Fruit fly (Drosophila melanogaster) whole organism, embryonic: ENCODE measurements around the gene ppk17.

Experiments
- Abd-B ChIP-seq: fragments of 200-800 bp; sonication (Bioruptor generic); optimal IDR thresholded peaks from 2 replicates; lab custom pipeline; 2018; ENCODE audit warnings: missing biosample characterization, mild to moderate bottlenecking, missing genetic modification characterization, moderate library complexity
- Adf1 ChIP-seq: fragments of 200-800 bp; sonication (Bioruptor generic); IDR thresholded peaks from 2 replicates; pipeline ENCODE4 v1.3.6; 2022; ENCODE audit warnings: missing biosample characterization, missing genetic modification characterization
- Aef1 ChIP-seq: fragments of 200-800 bp; sonication (Bioruptor generic); IDR thresholded peaks from 3 replicates; pipeline ENCODE4 v1.3.6; 2022; ENCODE audit warnings: missing biosample characterization, missing genetic modification characterization
- CG10321 ChIP-seq: fragments of 200-800 bp; sonication (Bioruptor generic); IDR thresholded peaks from 2 replicates; pipeline ENCODE4 v1.3.6; 2022; ENCODE audit warnings: missing biosample characterization, missing genetic modification characterization
- CG10366 ChIP-seq: fragments of 200-800 bp; sonication (Bioruptor generic); IDR thresholded peaks from 2 replicates; pipeline ENCODE4 v1.3.6; 2022; ENCODE audit warnings: missing biosample characterization, missing genetic modification characterization
- CG10979 ChIP-seq: fragments of 200-800 bp; sonication (Bioruptor generic); optimal IDR thresholded peaks from 2 replicates; lab custom pipeline; 2018; ENCODE audit warnings: missing biosample characterization, mild to moderate bottlenecking, missing genetic modification characterization, moderate library complexity
- CG11247 ChIP-seq: fragments of 200-800 bp; sonication (Bioruptor generic); IDR thresholded peaks from 2 replicates; pipeline ENCODE4 v1.3.6; 2022; ENCODE audit warnings: missing biosample characterization, missing genetic modification characterization
- CG12104 ChIP-seq: fragments of 200-800 bp; sonication (Bioruptor generic); optimal IDR thresholded peaks from 3 replicates; lab custom pipeline; 2016; ENCODE audit warnings: missing biosample characterization, missing genetic modification characterization
- CG14050 ChIP-seq: fragments of 200-800 bp; sonication (Bioruptor generic); IDR thresholded peaks from 3 replicates; pipeline ENCODE4 v1.3.6; 2022; ENCODE audit warnings: missing biosample characterization, missing genetic modification characterization
- CG14667 ChIP-seq: fragments of 200-800 bp; sonication (Bioruptor generic); IDR thresholded peaks from 2 replicates; pipeline ENCODE4 v1.3.6; 2022; ENCODE audit warnings: missing biosample characterization, missing genetic modification characterization
- CG15073 ChIP-seq: fragments of 200-800 bp; sonication (Bioruptor generic); optimal IDR thresholded peaks from 2 replicates; lab custom pipeline; 2016; ENCODE audit warnings: missing biosample characterization, missing genetic modification characterization
- CG15601 ChIP-seq: fragments of 200-800 bp; sonication (Bioruptor generic); optimal IDR thresholded peaks from 3 replicates; lab custom pipeline; 2019; ENCODE audit warnings: missing biosample characterization, mild to moderate bottlenecking, missing genetic modification characterization, moderate library complexity
- CG1647 ChIP-seq: fragments of 200-800 bp; sonication (Bioruptor generic); optimal IDR thresholded peaks from 3 replicates; lab custom pipeline; 2016; ENCODE audit warnings: missing biosample characterization, missing genetic modification characterization
- CG18619 ChIP-seq: fragments of 200-800 bp; sonication (Bioruptor generic); optimal IDR thresholded peaks from 3 replicates; lab custom pipeline; 2017; ENCODE audit warnings: missing biosample characterization, mild to moderate bottlenecking, missing genetic modification characterization
- CG2889 ChIP-seq: fragments of 200-800 bp; sonication (Bioruptor generic); IDR thresholded peaks from 3 replicates; pipeline ENCODE4 v1.3.6; 2022; ENCODE audit warnings: missing biosample characterization, missing genetic modification characterization
- CG42726 ChIP-seq: fragments of 200-800 bp; sonication (Bioruptor generic); IDR thresholded peaks from 2 replicates; pipeline ENCODE4 v1.3.6; 2022; ENCODE audit warnings: missing biosample characterization, missing genetic modification characterization; ENCODE audit not compliant: partially characterized antibody
- CG4730 ChIP-seq: fragments of 200-800 bp; sonication (Bioruptor generic); IDR thresholded peaks from 2 replicates; pipeline ENCODE4 v1.3.6; 2022; ENCODE audit warnings: missing biosample characterization, missing genetic modification characterization
- CG6254 ChIP-seq: fragments of 200-800 bp; sonication (Bioruptor generic); optimal IDR thresholded peaks from 3 replicates; lab custom pipeline; 2017; ENCODE audit warnings: mild to moderate bottlenecking, missing biosample characterization, missing genetic modification reagents, missing genetic modification characterization
- CG7556 ChIP-seq: fragments of 200-800 bp; sonication (Bioruptor generic); optimal IDR thresholded peaks from 2 replicates; lab custom pipeline; 2017; ENCODE audit warnings: missing biosample characterization, mild to moderate bottlenecking, missing genetic modification characterization
- CG7839 ChIP-seq: fragments of 200-800 bp; sonication (Bioruptor generic); optimal IDR thresholded peaks from 3 replicates; lab custom pipeline; 2018; ENCODE audit warnings: missing biosample characterization, mild to moderate bottlenecking, missing genetic modification characterization, moderate library complexity
- CG8290 ChIP-seq, 3 experiments: fragments of 200-800 bp; sonication (Bioruptor generic); optimal IDR thresholded peaks; 2 replicates each; lab custom pipeline; 2016 to 2019; ENCODE audit warnings: missing biosample characterization in 3 of 3, missing genetic modification characterization in 3 of 3, mild to moderate bottlenecking in 2 of 3, moderate library complexity in 1 of 3
- CG9876 ChIP-seq: fragments of 200-800 bp; sonication (Bioruptor generic); optimal IDR thresholded peaks from 2 replicates; lab custom pipeline; 2016; ENCODE audit warnings: missing biosample characterization, missing genetic modification characterization
- D19A ChIP-seq: fragments of 200-800 bp; optimal IDR thresholded peaks from 3 replicates; lab custom pipeline; 2019; ENCODE audit warnings: missing biosample characterization, mild to moderate bottlenecking, missing genetic modification characterization, moderate library complexity
- Dad ChIP-seq: fragments of 200-800 bp; sonication (Bioruptor generic); optimal IDR thresholded peaks from 3 replicates; lab custom pipeline; 2016; ENCODE audit warnings: missing biosample characterization, missing genetic modification characterization
- E2f2 ChIP-seq: fragments of 200-800 bp; sonication (Bioruptor generic); IDR thresholded peaks from 2 replicates; pipeline ENCODE4 v1.3.6; 2022; ENCODE audit warnings: missing biosample characterization, missing genetic modification characterization
- HmgZ ChIP-seq: fragments of 200-800 bp; sonication (Bioruptor generic); optimal IDR thresholded peaks from 2 replicates; lab custom pipeline; 2018; ENCODE audit warnings: missing biosample characterization, mild to moderate bottlenecking, missing genetic modification characterization
- Myb ChIP-seq: fragments of 200-800 bp; sonication (Bioruptor generic); optimal IDR thresholded peaks from 2 replicates; lab custom pipeline; 2016; ENCODE audit warnings: missing biosample characterization, missing genetic modification characterization
- NFAT ChIP-seq: fragments of 200-800 bp; sonication (Bioruptor generic); IDR thresholded peaks from 2 replicates; pipeline ENCODE4 v1.3.6; 2022; ENCODE audit warnings: missing biosample characterization, missing genetic modification characterization
- Oli ChIP-seq: fragments of 200-800 bp; sonication (Bioruptor generic); optimal IDR thresholded peaks from 2 replicates; lab custom pipeline; 2018; ENCODE audit warnings: missing biosample characterization, mild to moderate bottlenecking, missing genetic modification characterization, moderate library complexity
- Sox100B ChIP-seq: fragments of 200-800 bp; sonication (Bioruptor generic); optimal IDR thresholded peaks from 3 replicates; lab custom pipeline; 2018; ENCODE audit warnings: missing biosample characterization, mild to moderate bottlenecking, missing genetic modification characterization
- az2 ChIP-seq: fragments of 200-800 bp; sonication (Bioruptor generic); optimal IDR thresholded peaks from 3 replicates; lab custom pipeline; 2016; ENCODE audit warnings: missing biosample characterization, missing genetic modification characterization
- bsh ChIP-seq, 2 experiments: fragments of 200-800 bp; sonication (Bioruptor generic); optimal IDR thresholded peaks; 2 replicates each; lab custom pipeline; 2017 to 2018; ENCODE audit warnings: mild to moderate bottlenecking in 2 of 2, missing biosample characterization in 2 of 2, missing genetic modification characterization in 2 of 2, moderate library complexity in 1 of 2
- cato ChIP-seq: fragments of 200-800 bp; sonication (Bioruptor generic); optimal IDR thresholded peaks from 2 replicates; lab custom pipeline; 2016; ENCODE audit warnings: missing biosample characterization, missing genetic modification characterization, borderline replicate concordance
- crp ChIP-seq, 2 experiments: fragments of 200-800 bp; sonication (Bioruptor generic); optimal IDR thresholded peaks; 2 replicates in 1 of 2; 3 replicates in 1 of 2; lab custom pipeline; 2017; ENCODE audit warnings: missing biosample characterization in 2 of 2, missing genetic modification characterization in 2 of 2, mild to moderate bottlenecking in 1 of 2, moderate library complexity in 1 of 2
- da ChIP-seq: fragments of 200-800 bp; sonication (Bioruptor generic); optimal IDR thresholded peaks from 2 replicates; lab custom pipeline; 2016; ENCODE audit warnings: missing biosample characterization, missing genetic modification characterization
- ems ChIP-seq: fragments of 200-800 bp; sonication (Bioruptor generic); optimal IDR thresholded peaks from 3 replicates; lab custom pipeline; 2016; ENCODE audit warnings: missing biosample characterization, missing genetic modification characterization
- gce ChIP-seq: fragments of 200-800 bp; sonication (Bioruptor generic); IDR thresholded peaks from 3 replicates; pipeline ENCODE4 v1.3.6; 2022; ENCODE audit warnings: missing biosample characterization, missing genetic modification characterization
- grn ChIP-seq: fragments of 200-800 bp; sonication (Bioruptor generic); optimal IDR thresholded peaks from 3 replicates; lab custom pipeline; 2017; ENCODE audit warnings: missing biosample characterization, missing genetic modification characterization
- her ChIP-seq: fragments of 200-800 bp; sonication (Bioruptor generic); optimal IDR thresholded peaks from 2 replicates; lab custom pipeline; 2016; ENCODE audit warnings: missing biosample characterization, missing genetic modification characterization
- oc ChIP-seq: fragments of 200-800 bp; sonication (Bioruptor generic); optimal IDR thresholded peaks from 2 replicates; lab custom pipeline; 2018; ENCODE audit warnings: missing biosample characterization, mild to moderate bottlenecking, missing genetic modification characterization, moderate library complexity
- org-1 ChIP-seq: fragments of 200-800 bp; sonication (Bioruptor generic); optimal IDR thresholded peaks from 2 replicates; lab custom pipeline; 2017; ENCODE audit warnings: missing biosample characterization, missing genetic modification characterization
- pros ChIP-seq: fragments of 200-800 bp; sonication (Bioruptor generic); optimal IDR thresholded peaks from 3 replicates; lab custom pipeline; 2019; ENCODE audit warnings: missing biosample characterization, mild to moderate bottlenecking, missing genetic modification characterization, moderate library complexity
- pum ChIP-seq: fragments of 200-800 bp; sonication (Bioruptor generic); optimal IDR thresholded peaks from 2 replicates; lab custom pipeline; 2016; ENCODE audit warnings: missing biosample characterization, missing genetic modification characterization
- row ChIP-seq: fragments of 200-800 bp; sonication (Bioruptor generic); IDR thresholded peaks from 3 replicates; pipeline ENCODE4 v1.3.6; 2022; ENCODE audit warnings: missing biosample characterization, missing genetic modification characterization
- sens ChIP-seq: fragments of 200-800 bp; sonication (Bioruptor generic); peaks from one replicate; lab custom pipeline; 2016; ENCODE audit warnings: missing biosample characterization, missing genetic modification characterization
- seq ChIP-seq: fragments of 200-800 bp; sonication (Bioruptor generic); IDR thresholded peaks from 2 replicates; pipeline ENCODE4 v1.3.6; 2022; ENCODE audit warnings: missing biosample characterization, missing genetic modification characterization
- shn ChIP-seq: fragments of 200-800 bp; sonication (Bioruptor generic); optimal IDR thresholded peaks from 3 replicates; lab custom pipeline; 2016; ENCODE audit warnings: missing biosample characterization, missing genetic modification characterization
- slou ChIP-seq: fragments of 200-800 bp; sonication (Bioruptor generic); optimal IDR thresholded peaks from 3 replicates; lab custom pipeline; 2016; ENCODE audit warnings: missing biosample characterization, missing genetic modification characterization
- sr ChIP-seq: fragments of 200-800 bp; sonication (Bioruptor generic); IDR thresholded peaks from 3 replicates; pipeline ENCODE4 v1.3.6; 2022; ENCODE audit warnings: missing biosample characterization, missing genetic modification characterization
- ssp ChIP-seq: fragments of 200-800 bp; sonication (Bioruptor generic); IDR thresholded peaks from 2 replicates; pipeline ENCODE4 v1.3.6; 2022; ENCODE audit warnings: missing biosample characterization, missing genetic modification characterization
- vvl ChIP-seq: fragments of 200-800 bp; sonication (Bioruptor generic); IDR thresholded peaks from 2 replicates; pipeline ENCODE4 v1.3.6; 2022; ENCODE audit warnings: missing biosample characterization, missing genetic modification characterization
- zfh1 ChIP-seq: fragments of 200-800 bp; sonication (Bioruptor generic); IDR thresholded peaks from 3 replicates; pipeline ENCODE4 v1.3.6; 2022; ENCODE audit warnings: missing biosample characterization, missing genetic modification characterization

The ppk17 gene

dm6 chr2L:16709693-16710092 is 50.7 kb downstream of the ppk17 start (continued):
- TF ChIP-seq vvl (GFP tag; lab: Robert Waterston, UW) (peak; percentile 86), org-1 (GFP tag; lab: Kevin White, UChicago) (peak; percentile 67), row (GFP tag; lab: Robert Waterston, UW) (peak; percentile 91), CG7556 (peak; percentile 74), oc (tag; lab: Kevin White, UChicago) (peak; percentile 66), CG6254 (GFP tag; lab: Kevin White, UChicago) (no peak), CG42726 (no peak), da (GFP tag; lab: Kevin White, UChicago) (no peak), CG7839 (tag; lab: Kevin White, UChicago) (peak; percentile 85), CG10979 (tag; lab: Kevin White, UChicago) (peak; percentile 50), E2f2 (GFP tag; lab: Robert Waterston, UW) (peak; percentile 58; the same call in 1 of the 2 replicates), bsh (GFP tag; optimal IDR thresholded peaks at IDR 0.05; lab: Kevin White, UChicago) (peak in 1 of 2 experiments; percentile 88), Adf1 (GFP tag; lab: Robert Waterston, UW) (peak; percentile 42; the same call in 1 of the 2 replicates), shn (GFP tag; lab: Kevin White, UChicago) (no peak), HmgZ (peak; percentile 24), Oli (tag; lab: Kevin White, UChicago) (peak; percentile 79), CG14667 (no peak), Sox100B (GFP tag; lab: Kevin White, UChicago) (peak; percentile 3), ssp (GFP tag; lab: Robert Waterston, UW) (peak; percentile 56), CG15073 (GFP tag; lab: Kevin White, UChicago) (no peak), zfh1 (GFP tag; lab: Robert Waterston, UW) (peak; percentile 80), CG4730 (GFP tag; lab: Robert Waterston, UW) (no peak), CG9876 (no peak), crp (GFP tag; optimal IDR thresholded peaks at IDR 0.05; lab: Kevin White, UChicago) (no peak), gce (GFP tag; lab: Robert Waterston, UW) (no peak), CG2889 (GFP tag; lab: Robert Waterston, UW) (0 out of 3 replicates have a peak, but pooled peaks have one; percentile 54), cato (peak; percentile 30), CG18619 (peak; percentile 49), seq (GFP tag; lab: Robert Waterston, UW) (peak; percentile 75), sr (GFP tag; lab: Robert Waterston, UW) (no peak), her (GFP tag; lab: Kevin White, UChicago) (no peak), CG8290 (GFP tag; optimal IDR thresholded peaks at IDR 0.05; lab: Kevin White, UChicago) (peak; percentile 15), CG8290 (tag; optimal IDR thresholded peaks at IDR 0.05; lab: Kevin White, UChicago) (peak in 1 of 2 experiments; percentile 52), Dad (GFP tag; lab: Kevin White, UChicago) (no peak), CG12104 (peak; percentile 58), grn (GFP tag; lab: Kevin White, UChicago) (peak; percentile 71), az2 (peak; percentile 66), sens (GFP tag; lab: Kevin White, UChicago) (peak; percentile 85), CG11247 (GFP tag; lab: Robert Waterston, UW) (peak; percentile 64), CG10321 (GFP tag; lab: Robert Waterston, UW) (no peak), Myb (GFP tag; lab: Kevin White, UChicago) (no peak), CG1647 (GFP tag; lab: Kevin White, UChicago) (peak; percentile 1), pros (no peak), slou (GFP tag; lab: Kevin White, UChicago) (no peak), ems (GFP tag; lab: Kevin White, UChicago) (peak; percentile 34), NFAT (GFP tag; lab: Robert Waterston, UW) (no peak), pum (GFP tag; lab: Kevin White, UChicago) (peak; percentile 4), D19A (tag; lab: Kevin White, UChicago) (peak; percentile 66), CG15601 (tag; lab: Kevin White, UChicago) (peak; percentile 39), Abd-B (GFP tag; lab: Kevin White, UChicago) (peak; percentile 65), Aef1 (GFP tag; lab: Robert Waterston, UW) (peak; percentile 79), CG14050 (GFP tag; lab: Robert Waterston, UW) (peak; percentile 70), CG10366 (GFP tag; lab: Robert Waterston, UW) (peak; percentile 83)
